Worm (Caenorhabditis elegans) whole organism, L1 larva: Measurements from ENCODE around the gene sinh-1.

Experiments used
- C16A3.4 ChIP-seq: fragments of 150-350 bp; optimal IDR thresholded peaks from 2 replicates; lab custom pipeline; 2014; ENCODE audit warnings: missing biosample characterization, missing genetic modification characterization
- C34B4.2 ChIP-seq: sonication (generic microtip); optimal IDR thresholded peaks from 2 replicates; lab custom pipeline; 2017; ENCODE audit warnings: mild to moderate bottlenecking, missing genetic modification characterization, missing compliant biosample characterization
- ceh-82 ChIP-seq, 3 experiments: fragments of 150-350 bp in 1 of 3; sonication (generic microtip) in 2 of 3; optimal IDR thresholded peaks; 2 replicates each; lab custom pipeline; 2014 to 2017; ENCODE audit warnings: missing biosample characterization in 3 of 3, missing genetic modification characterization in 3 of 3
- ceh-90 ChIP-seq: sonication (generic microtip); optimal IDR thresholded peaks from 2 replicates; lab custom pipeline; 2016; ENCODE audit warnings: missing genetic modification characterization, missing compliant biosample characterization
- ces-1 ChIP-seq: fragments of 150-350 bp; optimal IDR thresholded peaks from 2 replicates; lab custom pipeline; 2014; ENCODE audit warnings: missing biosample characterization, missing genetic modification reagents, missing genetic modification characterization
- dpl-1 ChIP-seq, 3 experiments: fragments of 150-350 bp in 2 of 3; sonication (generic microtip) in 1 of 3; optimal IDR thresholded peaks; 2 replicates each; lab custom pipeline; 2014 to 2017; ENCODE audit warnings: missing biosample characterization in 3 of 3, missing genetic modification characterization in 3 of 3, missing genetic modification reagents in 3 of 3
- dsc-1 ChIP-seq: sonication (generic microtip); optimal IDR thresholded peaks from 2 replicates; lab custom pipeline; 2016; ENCODE audit warnings: mild to moderate bottlenecking, missing genetic modification characterization, missing compliant biosample characterization
- efl-1 ChIP-seq, 4 experiments: fragments of 150-350 bp; optimal IDR thresholded peaks in 3 of 4; peaks in 1 of 4; 1 replicate in 1 of 4; 2 replicates in 3 of 4; lab custom pipeline; 2014; ENCODE audit warnings: missing biosample characterization in 2 of 4, missing genetic modification characterization in 2 of 4, missing genetic modification reagents in 2 of 4
- egl-27 ChIP-seq, 2 experiments: fragments of 150-350 bp in 1 of 2; sonication (generic microtip); optimal IDR thresholded peaks; 3 replicates each; lab custom pipeline; 2017 to 2018; ENCODE audit warnings: missing biosample characterization in 2 of 2, missing genetic modification characterization in 2 of 2, missing genetic modification reagents in 2 of 2
- elt-2 ChIP-seq: sonication (generic microtip); optimal IDR thresholded peaks from 2 replicates; lab custom pipeline; 2016; ENCODE audit warnings: missing genetic modification characterization, mild to moderate bottlenecking, inconsistent platforms, missing compliant biosample characterization, missing genetic modification reagents
- elt-3 ChIP-seq, 6 experiments: fragments of 150-350 bp in 1 of 6; sonication (generic microtip); optimal IDR thresholded peaks; 2 replicates each; lab custom pipeline; 2017 to 2018; ENCODE audit warnings: missing biosample characterization in 6 of 6, missing genetic modification characterization in 6 of 6, inconsistent platforms in 1 of 6
- fkh-4 ChIP-seq: sonication (generic microtip); optimal IDR thresholded peaks from 2 replicates; lab custom pipeline; 2016; ENCODE audit warnings: missing compliant biosample characterization, missing genetic modification characterization, borderline replicate concordance
- fos-1 ChIP-seq: fragments of 150-350 bp; optimal IDR thresholded peaks from 2 replicates; lab custom pipeline; 2014; ENCODE audit warnings: missing biosample characterization, missing genetic modification characterization
- hlh-17 ChIP-seq: fragments of 200-800 bp; sonication (Bioruptor generic); optimal IDR thresholded peaks from 2 replicates; lab custom pipeline; 2018; ENCODE audit warnings: missing genetic modification characterization, mild to moderate bottlenecking, missing compliant biosample characterization, moderate library complexity, borderline replicate concordance
- hpl-2 ChIP-seq: fragments of 150-350 bp; optimal IDR thresholded peaks from 2 replicates; lab custom pipeline; 2014; ENCODE audit warnings: missing biosample characterization, missing genetic modification reagents, missing genetic modification characterization
- isw-1 ChIP-seq: fragments of 200-800 bp; sonication (Bioruptor generic); IDR thresholded peaks from 2 replicates; pipeline ENCODE4 v1.3.6; 2022; ENCODE audit warnings: missing genetic modification characterization, missing compliant biosample characterization
- jun-1 ChIP-seq: fragments of 150-350 bp; optimal IDR thresholded peaks from 2 replicates; lab custom pipeline; 2014; ENCODE audit warnings: missing biosample characterization, missing genetic modification reagents, missing genetic modification characterization
- lin-15B ChIP-seq: fragments of 150-350 bp; sonication (generic microtip); optimal IDR thresholded peaks from 3 replicates; lab custom pipeline; 2014; ENCODE audit warnings: missing biosample characterization, missing genetic modification characterization
- lin-35 ChIP-seq, 2 experiments: fragments of 150-350 bp; optimal IDR thresholded peaks; 2 replicates each; lab custom pipeline; 2014; ENCODE audit warnings: missing biosample characterization in 2 of 2, missing genetic modification characterization in 2 of 2, missing genetic modification reagents in 2 of 2
- lin-39 ChIP-seq: fragments of 150-350 bp; optimal IDR thresholded peaks from 2 replicates; lab custom pipeline; 2014; ENCODE audit warnings: missing biosample characterization, missing genetic modification reagents, missing genetic modification characterization
- lsy-2 ChIP-seq, 2 experiments: fragments of 150-350 bp; optimal IDR thresholded peaks; 2 replicates each; lab custom pipeline; 2014; ENCODE audit warnings: missing biosample characterization in 2 of 2, missing genetic modification characterization in 2 of 2
- mep-1 ChIP-seq: fragments of 150-350 bp; optimal IDR thresholded peaks from 2 replicates; lab custom pipeline; 2014; ENCODE audit warnings: missing biosample characterization, missing genetic modification characterization
- nhr-11 ChIP-seq: fragments of 150-350 bp; optimal IDR thresholded peaks from 2 replicates; lab custom pipeline; 2014; ENCODE audit warnings: missing biosample characterization, missing genetic modification characterization
- nhr-12 ChIP-seq: sonication (generic microtip); optimal IDR thresholded peaks from 2 replicates; lab custom pipeline; 2017; ENCODE audit warnings: missing biosample characterization, missing genetic modification characterization
- nhr-19 ChIP-seq: fragments of 200-800 bp; sonication (Bioruptor generic); conservative IDR thresholded peaks from 2 replicates; pipeline ENCODE4 v1.3.6; 2022; ENCODE audit warnings: missing genetic modification characterization, missing compliant biosample characterization
- nhr-71 ChIP-seq: sonication (generic microtip); optimal IDR thresholded peaks from 2 replicates; lab custom pipeline; 2016; ENCODE audit warnings: mild to moderate bottlenecking, missing genetic modification characterization, moderate library complexity, missing compliant biosample characterization
- nhr-76 ChIP-seq: sonication (generic microtip); optimal IDR thresholded peaks from 2 replicates; lab custom pipeline; 2017; ENCODE audit warnings: missing biosample characterization, missing genetic modification characterization
- nhr-77 ChIP-seq: fragments of 150-350 bp; optimal IDR thresholded peaks from 2 replicates; lab custom pipeline; 2014; ENCODE audit warnings: missing biosample characterization, missing genetic modification characterization
- pag-3 ChIP-seq: sonication (generic microtip); optimal IDR thresholded peaks from 2 replicates; lab custom pipeline; 2017; ENCODE audit warnings: missing genetic modification characterization, mild to moderate bottlenecking, missing compliant biosample characterization, antibody characterized with exemption, borderline replicate concordance; ENCODE audit not compliant: insufficient read depth
- skn-1 ChIP-seq: fragments of 150-350 bp; optimal IDR thresholded peaks from 2 replicates; lab custom pipeline; 2014; ENCODE audit warnings: missing biosample characterization, missing genetic modification characterization
- snpc-4 ChIP-seq: fragments of 150-350 bp; optimal IDR thresholded peaks from 2 replicates; lab custom pipeline; 2014; ENCODE audit warnings: missing biosample characterization, missing genetic modification characterization
- sup-37 ChIP-seq: fragments of 200-800 bp; sonication (Bioruptor generic); optimal IDR thresholded peaks from 2 replicates; lab custom pipeline; 2018; ENCODE audit warnings: mild to moderate bottlenecking, missing genetic modification characterization, missing compliant biosample characterization
- unc-30 ChIP-seq: sonication (generic microtip); optimal IDR thresholded peaks from 2 replicates; lab custom pipeline; 2017; ENCODE audit warnings: missing biosample characterization, missing genetic modification characterization
- unc-62 ChIP-seq: fragments of 150-350 bp; optimal IDR thresholded peaks from 2 replicates; lab custom pipeline; 2014; ENCODE audit warnings: missing biosample characterization, missing genetic modification reagents, missing genetic modification characterization
- unc-98 ChIP-seq: fragments of 200-800 bp; sonication (Bioruptor generic); IDR thresholded peaks from 2 replicates; pipeline ENCODE4 v1.3.6; 2022; ENCODE audit warnings: missing genetic modification characterization, missing compliant biosample characterization
- vab-15 ChIP-seq: sonication (generic microtip); optimal IDR thresholded peaks from 2 replicates; lab custom pipeline; 2017; ENCODE audit warnings: missing genotype, mild to moderate bottlenecking, missing genetic modification characterization, missing compliant biosample characterization
- xbp-1 ChIP-seq: sonication (generic microtip); optimal IDR thresholded peaks from 2 replicates; lab custom pipeline; 2016; ENCODE audit warnings: missing genetic modification characterization, missing compliant biosample characterization
- zag-1 ChIP-seq: fragments of 150-350 bp; optimal IDR thresholded peaks from 2 replicates; lab custom pipeline; 2014; ENCODE audit warnings: missing biosample characterization, missing genetic modification characterization

sinh-1 gene

DNA sequence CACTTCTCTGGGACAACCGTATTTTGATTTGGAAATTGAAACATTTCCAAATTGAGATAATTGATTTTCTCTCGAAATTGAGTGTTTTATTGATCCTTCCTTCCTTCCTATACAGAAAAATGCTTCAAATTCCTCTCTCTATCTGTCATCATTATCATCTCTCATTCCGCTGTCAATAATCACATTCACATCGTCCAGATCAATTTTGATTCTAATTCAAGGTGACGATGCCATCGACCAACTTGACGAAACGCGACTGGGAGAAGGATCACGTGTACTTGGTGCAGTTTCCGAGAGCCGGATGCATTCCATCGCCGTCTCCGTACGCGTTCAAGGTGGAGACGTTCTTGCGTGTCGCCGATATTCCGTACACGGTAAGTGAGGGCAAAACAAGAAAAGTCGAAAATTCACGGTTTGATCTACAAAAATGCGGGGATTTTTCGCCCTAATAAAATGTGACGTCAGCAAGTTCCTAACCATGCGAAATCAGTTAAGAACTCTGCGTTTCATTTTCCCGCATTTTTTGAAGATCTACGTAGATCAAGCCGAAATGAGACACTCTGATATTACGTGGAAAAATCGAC, 36.0 kb downstream of the sinh-1 start, which contains the start of gene faxc-1 (continued):
- TF ChIP-seq elt-3 (tag; optimal IDR thresholded peaks at IDR 0.05; lab: Kevin White, UChicago) (peak in 4 of 6 experiments; percentile 29 to 55 (median 48)), C16A3.4 (no peak), unc-30 (tag; lab: Kevin White, UChicago) (no peak)

DNA sequence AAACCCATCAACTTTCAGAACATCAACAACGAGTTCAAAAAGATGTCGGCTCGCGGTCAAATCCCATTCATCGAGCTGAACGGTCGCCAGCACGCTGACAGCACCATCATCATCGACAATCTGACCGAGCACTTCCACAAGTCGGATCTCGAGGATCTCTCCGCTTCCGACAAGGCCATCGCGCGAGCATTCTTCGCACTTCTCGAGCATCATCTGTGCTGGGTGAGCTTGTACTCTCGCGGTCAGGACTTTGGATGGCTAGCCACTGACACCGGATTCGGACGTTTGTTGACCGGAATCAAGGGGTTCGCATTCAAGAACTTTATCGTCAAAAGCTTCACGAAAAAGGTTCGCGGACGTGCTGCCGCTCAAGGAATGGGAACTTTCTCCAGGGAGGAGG, 36.7 kb downstream of the sinh-1 start:
- TF ChIP-seq ceh-90 (tag; lab: Kevin White, UChicago) (no peak), hlh-17 (GFP tag; lab: Kevin White, UChicago) (no peak)

DNA sequence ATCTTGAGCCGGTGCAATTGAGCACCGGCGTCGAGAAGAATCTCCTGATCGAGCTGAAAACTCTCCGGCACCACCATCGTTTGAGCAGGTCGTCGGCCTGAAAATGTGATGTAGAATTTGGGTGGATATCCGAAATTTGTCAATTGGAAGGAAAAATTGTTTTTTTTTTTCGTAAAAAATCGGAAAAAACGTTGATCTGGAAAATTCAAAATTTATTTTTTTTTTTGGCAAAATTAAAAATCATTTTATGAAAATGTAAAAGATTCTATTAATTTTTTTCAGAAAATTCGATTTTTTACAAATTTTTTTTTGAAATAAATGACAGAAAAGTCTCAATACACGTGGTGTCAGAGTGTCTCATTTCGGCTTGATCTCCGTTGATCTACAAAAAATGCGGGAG, 38.0 kb downstream of the sinh-1 start, which contains the start of gene tric-1B.1:
Gene tric-1B.1 (minus strand): TSS at position 101 of the 400 bp plus-strand sequence.
- no peak for TF ChIP-seq efl-1 (optimal IDR thresholded peaks at IDR 0.05; lab: Kevin White, UChicago)
- TF ChIP-seq efl-1 (GFP tag; optimal IDR thresholded peaks at IDR 0.05 in 1 of 2; lab: Kevin White, UChicago), result peak in 1 of 2 experiments; percentile 8
- no peak for TF ChIP-seq dsc-1 (tag; lab: Kevin White, UChicago)

DNA sequence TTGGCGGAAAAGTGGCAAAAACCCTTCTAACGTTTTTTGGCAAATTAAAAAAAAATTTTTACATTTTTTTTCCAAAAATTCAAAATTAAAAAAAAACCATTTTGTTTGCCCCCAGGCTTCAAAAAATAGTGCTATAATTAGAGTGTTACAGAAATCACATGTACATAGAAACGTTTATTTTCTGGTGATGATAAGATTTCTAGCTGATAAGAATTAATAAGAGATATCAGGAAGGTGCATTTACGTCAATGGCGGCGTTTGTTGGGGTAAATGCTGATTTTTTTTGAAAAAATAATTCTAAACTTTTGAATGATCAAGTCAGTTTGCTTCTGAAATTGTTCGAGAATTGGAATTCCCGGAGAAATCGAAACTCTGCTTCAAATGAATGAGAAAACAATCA, 38.7 kb downstream of the sinh-1 start:
- TF ChIP-seq lin-15B (tag; lab: Kevin White, UChicago), result no peak
- peak; percentile 9 for TF ChIP-seq elt-2
- no peak for TF ChIP-seq egl-27 (tag; optimal IDR thresholded peaks at IDR 0.05; lab: Kevin White, UChicago)
- TF ChIP-seq sup-37, result no peak

DNA sequence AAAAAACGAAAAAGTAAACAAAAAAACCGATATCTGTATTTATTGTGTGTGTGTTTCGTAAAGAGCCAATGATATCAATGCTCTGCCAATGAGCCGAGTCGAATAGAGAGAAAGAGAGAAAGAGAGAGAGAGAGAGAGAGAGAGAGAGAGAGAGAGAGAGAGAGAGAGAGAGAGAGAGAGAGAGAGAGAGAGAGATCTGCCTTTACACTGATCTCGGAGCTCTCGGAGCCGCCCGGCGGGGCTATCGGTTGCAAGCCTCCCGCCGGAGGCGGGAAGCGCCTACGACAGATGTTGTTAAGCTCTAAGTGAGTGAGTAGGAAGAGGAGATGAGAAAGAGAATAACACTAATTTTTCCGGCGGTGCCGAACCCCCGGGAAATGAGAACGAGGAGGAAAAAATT, 40.8 kb downstream of the sinh-1 start:
- TF ChIP-seq xbp-1 (tag; lab: Kevin White, UChicago) (no peak), ces-1 (GFP tag; lab: Kevin White, UChicago) (no peak), nhr-11 (tag; lab: Kevin White, UChicago) (peak; percentile 46), lsy-2 (tag; optimal IDR thresholded peaks at IDR 0.05; lab: Kevin White, UChicago) (peak; percentile 31 to 43), zag-1 (no peak), jun-1 (tag; lab: Kevin White, UChicago) (no peak), lin-35 (GFP tag; optimal IDR thresholded peaks at IDR 0.05; lab: Kevin White, UChicago) (peak in 1 of 2 experiments; percentile 7), unc-62 (GFP tag; lab: Kevin White, UChicago) (no peak), mep-1 (no peak), lin-39 (tag; lab: Kevin White, UChicago) (peak; percentile 25), nhr-19 (GFP tag; lab: Robert Waterston, UW) (peak; percentile 74), egl-27 (tag; optimal IDR thresholded peaks at IDR 0.05; lab: Kevin White, UChicago) (no peak), unc-98 (GFP tag; lab: Robert Waterston, UW) (peak; percentile 50; the same call in 1 of the 2 replicates), hpl-2 (GFP tag; lab: Kevin White, UChicago) (no peak), elt-2 (no peak), ceh-82 (tag; optimal IDR thresholded peaks at IDR 0.05; lab: Kevin White, UChicago) (no peak), efl-1 (optimal IDR thresholded peaks at IDR 0.05; lab: Kevin White, UChicago) (peak; percentile 52 to 57), efl-1 (GFP tag; optimal IDR thresholded peaks at IDR 0.05 in 1 of 2; lab: Kevin White, UChicago) (peak in 1 of 2 experiments; percentile 79), pag-3 (peak; percentile 30), fkh-4 (no peak), fos-1 (tag; lab: Kevin White, UChicago) (no peak), dpl-1 (GFP tag; optimal IDR thresholded peaks at IDR 0.05; lab: Kevin White, UChicago) (peak in 1 of 3 experiments; percentile 11), vab-15 (tag; lab: Kevin White, UChicago) (no peak)

DNA sequence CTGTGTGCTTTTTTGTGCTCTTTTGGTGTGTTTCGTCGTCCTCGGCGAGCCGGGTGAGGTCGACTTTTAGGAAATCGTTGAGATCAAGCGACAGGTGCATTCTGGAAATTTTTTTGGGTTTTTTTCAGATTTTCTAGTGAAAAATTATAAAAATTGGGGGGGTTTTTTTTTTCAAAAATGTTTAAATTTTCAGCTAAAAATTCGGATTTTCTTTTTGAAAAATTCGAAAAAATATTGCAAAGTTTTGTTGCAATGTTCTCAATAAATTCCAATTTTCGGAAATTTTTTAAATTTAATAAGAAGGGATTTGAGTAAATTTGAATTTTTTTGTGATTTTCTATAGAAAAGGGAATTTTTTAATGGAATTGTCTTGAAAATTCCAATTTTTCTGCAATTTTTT, 46.8 kb downstream of the sinh-1 start, which contains the start of gene Y57A10A.27:
Gene Y57A10A.27 (minus strand): TSS at position 101 of the 400 bp plus-strand sequence.
- TF ChIP-seq fkh-4, result no peak
- no peak for TF ChIP-seq nhr-77 (tag; lab: Kevin White, UChicago)
- TF ChIP-seq isw-1 (GFP tag; lab: Robert Waterston, UW), result no peak
- TF ChIP-seq nhr-12 (tag; lab: Kevin White, UChicago), result no peak
- TF ChIP-seq elt-3 (tag; optimal IDR thresholded peaks at IDR 0.05; lab: Kevin White, UChicago), result no peak
- no peak for TF ChIP-seq nhr-76 (tag; lab: Kevin White, UChicago)
- no peak for TF ChIP-seq snpc-4 (tag; lab: Kevin White, UChicago)
- no peak for TF ChIP-seq nhr-71 (tag; lab: Kevin White, UChicago)
- TF ChIP-seq lin-15B (tag; lab: Kevin White, UChicago), result no peak
- TF ChIP-seq skn-1 (tag; lab: Kevin White, UChicago), result no peak
- TF ChIP-seq mep-1, result no peak
- TF ChIP-seq C34B4.2, result no peak
- no peak for TF ChIP-seq hlh-17 (GFP tag; lab: Kevin White, UChicago)
